Fruit fly (Drosophila melanogaster): ENCODE data around the gene SAK.

SAK gene

DNA sequence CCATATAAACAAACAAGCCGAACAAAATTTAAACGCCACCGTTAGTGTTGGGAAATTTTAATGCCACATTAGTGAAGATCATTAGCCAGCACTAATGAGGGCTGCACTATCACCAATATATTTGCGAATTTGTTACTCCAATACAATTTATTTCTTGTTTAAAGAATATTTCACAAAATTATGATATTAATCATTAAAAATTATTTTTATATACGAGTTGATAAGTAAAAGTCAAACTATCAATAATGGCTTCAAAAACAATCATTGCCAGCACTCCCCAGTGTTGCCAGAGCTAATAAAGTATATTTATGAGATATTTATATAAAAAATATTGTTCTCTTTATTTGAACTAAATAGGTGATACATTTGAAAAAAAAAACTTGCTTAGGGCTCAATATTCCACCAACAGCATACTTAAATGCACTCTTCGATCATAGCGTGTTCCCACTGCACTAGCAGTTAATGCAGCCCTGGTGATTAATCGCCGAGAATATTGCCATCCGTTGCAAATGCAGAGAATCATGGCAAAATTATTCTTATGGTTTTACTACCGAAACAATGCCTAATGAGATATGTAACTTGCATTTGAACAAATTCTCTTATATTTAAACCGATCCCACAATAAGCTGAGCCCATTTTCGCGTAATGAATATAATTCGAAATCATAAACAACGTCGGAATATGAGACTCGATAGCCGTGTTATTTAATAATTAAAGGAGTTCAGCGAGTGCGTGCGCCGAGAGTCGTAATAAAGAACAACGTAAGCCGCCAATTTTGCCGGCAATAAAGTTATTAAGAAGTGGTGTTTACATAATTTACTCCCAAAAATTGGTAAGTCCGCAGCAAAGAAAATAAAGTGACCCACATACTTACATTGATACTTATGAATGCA, at the start of gene SAK, which contains the start of gene Cdk12:
Gene SAK, minus strand, starts transcription at position 65 of the 893 bp plus-strand sequence.
Gene Cdk12, plus strand, starts transcription at position 484 of the 893 bp plus-strand sequence.
- TF ChIP-seq corto (GFP tag; optimal IDR thresholded peaks at IDR 0.05) (no peak), Six4 (GFP tag; optimal IDR thresholded peaks at IDR 0.05) (peak; percentile 80), zfh2 (GFP tag; optimal IDR thresholded peaks at IDR 0.05) (peak; percentile 81), emc (GFP tag; optimal IDR thresholded peaks at IDR 0.05) (no peak), CG10321 (GFP tag; IDR thresholded peaks at IDR 0.05) (no peak; the same call in 1 of the 2 replicates), dimm (GFP tag; IDR thresholded peaks at IDR 0.05) (peak; percentile 21; the same call in 1 of the 2 replicates), phol (tag; optimal IDR thresholded peaks at IDR 0.05) (peak; percentile 89), usp (GFP tag; optimal IDR thresholded peaks at IDR 0.05) (no peak), Neu2 (GFP tag; optimal IDR thresholded peaks at IDR 0.05; ENCODE audit: borderline replicate concordance) (no peak), CTCF (GFP tag; optimal IDR thresholded peaks at IDR 0.05) (peak; percentile 39), CG11456 (GFP tag; IDR thresholded peaks at IDR 0.05) (peak; percentile 88), tgo (GFP tag; IDR thresholded peaks at IDR 0.05) (peak; percentile 77), ewg (GFP tag; optimal IDR thresholded peaks at IDR 0.05) (peak; percentile 61), Sry-δ (GFP tag; optimal IDR thresholded peaks at IDR 0.05) (peak; percentile 69), az2 (GFP tag; optimal IDR thresholded peaks at IDR 0.05) (peak; percentile 86), CG2202 (tag; optimal IDR thresholded peaks at IDR 0.05) (peak; percentile 63), CG14050 (GFP tag; IDR thresholded peaks at IDR 0.05) (peak; percentile 54), h (optimal IDR thresholded peaks at IDR 0.05) (no peak), tll (GFP tag; optimal IDR thresholded peaks at IDR 0.05) (peak in 1 of 2 experiments; percentile 5), rib (GFP tag; IDR thresholded peaks at IDR 0.05) (peak; percentile 64; the same call in 1 of the 2 replicates), zen (tag; optimal IDR thresholded peaks at IDR 0.05) (peak; percentile 87), CG18599 (GFP tag; optimal IDR thresholded peaks at IDR 0.05) (peak; percentile 89), CG16863 (GFP tag; optimal IDR thresholded peaks at IDR 0.05) (peak; percentile 54), NFAT (GFP tag; IDR thresholded peaks at IDR 0.05) (peak; percentile 84), hkb (optimal IDR thresholded peaks at IDR 0.05) (no peak), hkb (GFP tag; IDR thresholded peaks at IDR 0.05) (peak; percentile 79), YL-1 (GFP tag; optimal IDR thresholded peaks at IDR 0.05) (peak; percentile 69), Pdp1 (GFP tag; optimal IDR thresholded peaks at IDR 0.05) (peak; percentile 76 to 80), dmrt11E (tag; optimal IDR thresholded peaks at IDR 0.05) (peak; percentile 83), tap (tag; optimal IDR thresholded peaks at IDR 0.05) (peak; percentile 82), Rx (GFP tag; IDR thresholded peaks at IDR 0.05) (peak; percentile 80), esg (GFP tag; conservative IDR thresholded peaks at IDR 0.05) (peak; percentile 75), Oli (tag; optimal IDR thresholded peaks at IDR 0.05) (peak; percentile 84), CG15479 (GFP tag; optimal IDR thresholded peaks at IDR 0.05) (peak; percentile 12), CG7556 (GFP tag; optimal IDR thresholded peaks at IDR 0.05) (peak; percentile 87), Rfx (GFP tag; IDR thresholded peaks at IDR 0.05) (peak; percentile 84), CG10462 (GFP tag; optimal IDR thresholded peaks at IDR 0.05) (peak; percentile 66), CG4707 (GFP tag; optimal IDR thresholded peaks at IDR 0.05) (no peak), wor (GFP tag; IDR thresholded peaks at IDR 0.05) (peak; percentile 67), Doc3 (GFP tag; IDR thresholded peaks at IDR 0.05; ENCODE audit: partially characterized antibody) (peak; percentile 18; the same call in 1 of the 3 replicates), CG10959 (GFP tag; IDR thresholded peaks at IDR 0.05) (no peak; the same call in 1 of the 2 replicates), eyg (GFP tag; optimal IDR thresholded peaks at IDR 0.05) (no peak), nau (GFP tag; optimal IDR thresholded peaks at IDR 0.05) (no peak), Aef1 (GFP tag; IDR thresholded peaks at IDR 0.05) (peak; percentile 79), lola (GFP tag; optimal IDR thresholded peaks at IDR 0.05) (peak in 1 of 3 experiments; percentile 85), Gug (GFP tag; IDR thresholded peaks at IDR 0.05) (peak; percentile 87), chn (GFP tag; optimal IDR thresholded peaks at IDR 0.05) (peak; percentile 47), Hmx (GFP tag; optimal IDR thresholded peaks at IDR 0.05) (no peak), gsb-n (tag; optimal IDR thresholded peaks at IDR 0.05) (peak; percentile 82)

Data from whole organism, embryonic.